Fruit fly (Drosophila melanogaster) whole organism, prepupa: ENCODE measurements around the gene hoka.
A peak's percentile ranks its signal among the peaks of the same experiment; 100 is the strongest.

ENCODE experiments used
- CG1621 ChIP-seq: fragments of 200-800 bp; sonication (Bioruptor generic); optimal IDR thresholded peaks from 3 replicates; lab custom pipeline; 2018; ENCODE audit warnings: missing biosample characterization, mild to moderate bottlenecking, missing genetic modification characterization
- CG16779 ChIP-seq: fragments of 200-800 bp; sonication (Bioruptor generic); optimal IDR thresholded peaks from 3 replicates; lab custom pipeline; 2017; ENCODE audit warnings: missing biosample characterization, mild to moderate bottlenecking, missing genetic modification characterization
- CG3032 ChIP-seq: fragments of 200-800 bp; optimal IDR thresholded peaks from 2 replicates; lab custom pipeline; 2019; ENCODE audit warnings: missing biosample characterization, mild to moderate bottlenecking, missing genetic modification characterization, moderate library complexity
- CG31627 ChIP-seq: fragments of 200-800 bp; sonication (Bioruptor generic); optimal IDR thresholded peaks from 3 replicates; lab custom pipeline; 2016; ENCODE audit warnings: missing biosample characterization, missing genetic modification characterization
- CG32006 ChIP-seq: fragments of 200-800 bp; sonication (Bioruptor generic); optimal IDR thresholded peaks from 3 replicates; lab custom pipeline; 2017; ENCODE audit warnings: missing biosample characterization, mild to moderate bottlenecking, missing genetic modification characterization
- CG34406 ChIP-seq: fragments of 200-800 bp; sonication (Bioruptor generic); optimal IDR thresholded peaks from 3 replicates; lab custom pipeline; 2016; ENCODE audit warnings: missing biosample characterization, missing genetic modification characterization
- CG3919 ChIP-seq: fragments of 200-800 bp; sonication (Bioruptor generic); optimal IDR thresholded peaks from 3 replicates; lab custom pipeline; 2016; ENCODE audit warnings: missing biosample characterization, missing genetic modification characterization
- CG6163 ChIP-seq: fragments of 200-800 bp; sonication (Bioruptor generic); IDR thresholded peaks from 3 replicates; pipeline ENCODE4 v1.3.6; 2022; ENCODE audit warnings: missing biosample characterization, missing genetic modification characterization
- CG7368 ChIP-seq: fragments of 200-800 bp; sonication (Bioruptor generic); optimal IDR thresholded peaks from 3 replicates; lab custom pipeline; 2016; ENCODE audit warnings: missing biosample characterization, missing genetic modification characterization
- CG8632 ChIP-seq: fragments of 200-800 bp; sonication (Bioruptor generic); optimal IDR thresholded peaks from 3 replicates; lab custom pipeline; 2016; ENCODE audit warnings: missing biosample characterization, missing genetic modification characterization
- CG9139 ChIP-seq: fragments of 200-800 bp; sonication (Bioruptor generic); optimal IDR thresholded peaks from 3 replicates; lab custom pipeline; 2017; ENCODE audit warnings: missing biosample characterization, mild to moderate bottlenecking, missing genetic modification characterization
- Eip75B ChIP-seq: fragments of 200-800 bp; sonication (Bioruptor generic); optimal IDR thresholded peaks from 3 replicates; lab custom pipeline; 2016; ENCODE audit warnings: missing biosample characterization, missing genetic modification characterization
- Eip78C ChIP-seq: fragments of 200-800 bp; sonication (Bioruptor generic); peaks from one replicate; lab custom pipeline; 2016; ENCODE audit warnings: missing biosample characterization, missing genetic modification characterization
- Hr38 ChIP-seq: sonication (Bioruptor generic); optimal IDR thresholded peaks from 2 replicates; lab custom pipeline; 2016; ENCODE audit warnings: missing biosample characterization, missing genetic modification characterization
- Hr39 ChIP-seq: fragments of 200-800 bp; sonication (Bioruptor generic); optimal IDR thresholded peaks from 2 replicates; lab custom pipeline; 2016; ENCODE audit warnings: missing biosample characterization, missing genetic modification characterization
- Hr4 ChIP-seq: fragments of 200-800 bp; sonication (Bioruptor generic); optimal IDR thresholded peaks from 3 replicates; lab custom pipeline; 2016; ENCODE audit warnings: missing biosample characterization, missing genetic modification characterization
- Met ChIP-seq: fragments of 200-800 bp; sonication (Bioruptor generic); optimal IDR thresholded peaks from 3 replicates; lab custom pipeline; 2016; ENCODE audit warnings: missing biosample characterization, missing genetic modification characterization
- Smox ChIP-seq: fragments of 200-800 bp; sonication (Bioruptor generic); optimal IDR thresholded peaks from 3 replicates; lab custom pipeline; 2016; ENCODE audit warnings: missing biosample characterization, missing genetic modification characterization
- Sox102F ChIP-seq: fragments of 200-800 bp; sonication (Bioruptor generic); optimal IDR thresholded peaks from 2 replicates; lab custom pipeline; 2016; ENCODE audit warnings: missing biosample characterization, mild to moderate bottlenecking, missing genetic modification characterization
- Sox14 ChIP-seq: fragments of 200-800 bp; sonication (Bioruptor generic); optimal IDR thresholded peaks from 3 replicates; lab custom pipeline; 2016; ENCODE audit warnings: missing biosample characterization, missing genetic modification characterization
- acj6 ChIP-seq: fragments of 200-800 bp; sonication (Bioruptor generic); optimal IDR thresholded peaks from 3 replicates; lab custom pipeline; 2016; ENCODE audit warnings: missing biosample characterization, missing genetic modification characterization
- cyc ChIP-seq: fragments of 200-800 bp; sonication (Bioruptor generic); optimal IDR thresholded peaks from 3 replicates; lab custom pipeline; 2016; ENCODE audit warnings: missing biosample characterization, missing genetic modification characterization
- dac ChIP-seq: fragments of 200-800 bp; sonication (Bioruptor generic); optimal IDR thresholded peaks from 2 replicates; lab custom pipeline; 2017; ENCODE audit warnings: missing biosample characterization, mild to moderate bottlenecking, missing genetic modification characterization
- dsx ChIP-seq: fragments of 200-800 bp; optimal IDR thresholded peaks from 3 replicates; lab custom pipeline; 2019; ENCODE audit warnings: missing biosample characterization, mild to moderate bottlenecking, missing genetic modification characterization, moderate library complexity; ENCODE audit not compliant: poor library complexity, severe bottlenecking
- eg ChIP-seq: fragments of 200-800 bp; sonication (Bioruptor generic); IDR thresholded peaks from 3 replicates; pipeline ENCODE4 v1.3.6; 2022; ENCODE audit warnings: missing biosample characterization, missing genetic modification characterization
- fkh ChIP-seq: fragments of 200-800 bp; sonication (Bioruptor generic); optimal IDR thresholded peaks from 3 replicates; lab custom pipeline; 2017; ENCODE audit warnings: missing biosample characterization, mild to moderate bottlenecking, missing genetic modification characterization, moderate library complexity
- lz ChIP-seq: fragments of 200-800 bp; sonication (Bioruptor generic); optimal IDR thresholded peaks from 3 replicates; lab custom pipeline; 2016; ENCODE audit warnings: missing biosample characterization, missing genetic modification characterization
- net ChIP-seq: fragments of 200-800 bp; sonication (Bioruptor generic); optimal IDR thresholded peaks from 3 replicates; lab custom pipeline; 2016; ENCODE audit warnings: missing biosample characterization, missing genetic modification characterization
- pdm3 ChIP-seq: fragments of 200-800 bp; sonication (Bioruptor generic); optimal IDR thresholded peaks from 3 replicates; lab custom pipeline; 2016; ENCODE audit warnings: missing biosample characterization, missing genetic modification characterization
- spab ChIP-seq: fragments of 200-800 bp; sonication (Bioruptor generic); optimal IDR thresholded peaks from 2 replicates; lab custom pipeline; 2017; ENCODE audit warnings: missing biosample characterization, mild to moderate bottlenecking, missing genetic modification characterization, missing genetic modification reagents
- ss ChIP-seq, 2 experiments: fragments of 200-800 bp; sonication (Bioruptor generic); optimal IDR thresholded peaks; 2 replicates in 1 of 2; 3 replicates in 1 of 2; lab custom pipeline; 2017 to 2018; ENCODE audit warnings: mild to moderate bottlenecking in 2 of 2, missing biosample characterization in 2 of 2, missing genetic modification characterization in 2 of 2, moderate library complexity in 1 of 2
- svp ChIP-seq: fragments of 200-800 bp; sonication (Bioruptor generic); peaks from one replicate; lab custom pipeline; 2016; ENCODE audit warnings: missing biosample characterization, missing genetic modification characterization
- topi ChIP-seq: fragments of 200-800 bp; sonication (Bioruptor generic); optimal IDR thresholded peaks from 3 replicates; lab custom pipeline; 2016; ENCODE audit warnings: missing biosample characterization, missing genetic modification characterization
- vri ChIP-seq: fragments of 200-800 bp; sonication (Bioruptor generic); optimal IDR thresholded peaks from 3 replicates; lab custom pipeline; 2016; ENCODE audit warnings: missing biosample characterization, mild to moderate bottlenecking, missing genetic modification characterization

hoka gene

dm6 chr3L:4860370-4860769 is 38.3 kb upstream of the hoka start, which contains the start of gene CG32235:
CG32235 (minus strand) TSS chr3L:4860470.
- TF ChIP-seq dsx (GFP tag; lab: Kevin White, UChicago) = no peak
- TF ChIP-seq CG7368 = no peak
- no peak for TF ChIP-seq cyc (GFP tag; lab: Kevin White, UChicago)
- no peak for TF ChIP-seq topi (GFP tag; lab: Kevin White, UChicago)
- TF ChIP-seq CG6163 (GFP tag; lab: Robert Waterston, UW) = no peak
- no peak for TF ChIP-seq Hr38
- no peak for TF ChIP-seq CG3032
- TF ChIP-seq lz = no peak
- TF ChIP-seq net = no peak
- TF ChIP-seq CG32006 (GFP tag; lab: Kevin White, UChicago) = no peak
- no peak for TF ChIP-seq Eip78C (GFP tag; lab: Kevin White, UChicago)
- no peak for TF ChIP-seq Sox102F (GFP tag; lab: Kevin White, UChicago)
- no peak for TF ChIP-seq Hr4 (GFP tag; lab: Kevin White, UChicago)
- no peak for TF ChIP-seq CG3919 (GFP tag; lab: Kevin White, UChicago)
- no peak for TF ChIP-seq Met (GFP tag; lab: Kevin White, UChicago)

dm6 chr3L:4860969-4861368 is 37.7 kb upstream of the hoka start, which contains the start of gene Dnah3:
Dnah3 (plus strand) TSS chr3L:4861269.
- TF ChIP-seq CG3032 = no peak
- no peak for TF ChIP-seq CG16779 (tag; lab: Kevin White, UChicago)
- TF ChIP-seq Met (GFP tag; lab: Kevin White, UChicago) = no peak
- no peak for TF ChIP-seq CG31627 (GFP tag; lab: Kevin White, UChicago)
- no peak for TF ChIP-seq fkh (GFP tag; lab: Kevin White, UChicago)
- TF ChIP-seq ss (GFP tag; optimal IDR thresholded peaks at IDR 0.05; lab: Kevin White, UChicago) = no peak

DNA sequence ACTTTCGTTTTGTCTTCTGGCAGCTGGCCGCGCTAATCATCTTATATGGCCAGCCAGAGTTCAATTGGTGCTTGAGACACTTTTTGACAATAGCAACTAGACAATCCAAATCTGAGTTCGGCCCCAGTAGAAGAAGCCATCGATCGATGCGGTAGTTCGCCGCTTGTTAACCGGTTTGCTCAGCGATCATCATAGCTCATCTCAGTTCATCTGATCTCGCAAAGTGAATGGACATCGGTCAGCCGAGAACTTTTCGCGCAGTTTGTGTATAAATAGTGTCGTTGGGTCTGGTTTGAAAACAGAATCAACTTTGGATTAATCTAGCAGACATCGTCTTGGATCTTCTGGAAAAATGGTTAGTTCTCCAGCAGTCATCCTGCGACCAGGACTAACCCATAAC is 2.1 kb upstream of the hoka start, which contains the start of gene CG13705:
Gene CG13705 (plus strand): TSS at position 301 of the 400 bp plus-strand sequence.
- no peak for TF ChIP-seq CG34406 (GFP tag; lab: Kevin White, UChicago)
- no peak for TF ChIP-seq dac (GFP tag; lab: Kevin White, UChicago)
- no peak for TF ChIP-seq Smox (GFP tag; lab: Kevin White, UChicago)
- TF ChIP-seq Sox102F (GFP tag; lab: Kevin White, UChicago) = no peak
- TF ChIP-seq CG3032 = no peak
- no peak for TF ChIP-seq CG16779 (tag; lab: Kevin White, UChicago)
- TF ChIP-seq CG8632 (GFP tag; lab: Kevin White, UChicago) = no peak
- no peak for TF ChIP-seq ss (GFP tag; optimal IDR thresholded peaks at IDR 0.05; lab: Kevin White, UChicago)
- no peak for TF ChIP-seq spab (GFP tag; lab: Kevin White, UChicago)
- no peak for TF ChIP-seq Sox14 (GFP tag; lab: Kevin White, UChicago)
- TF ChIP-seq fkh (GFP tag; lab: Kevin White, UChicago) = no peak
- TF ChIP-seq vri (GFP tag; lab: Kevin White, UChicago) = no peak
- TF ChIP-seq dsx (GFP tag; lab: Kevin White, UChicago) = no peak
- no peak for TF ChIP-seq eg
- no peak for TF ChIP-seq Hr39 (GFP tag; lab: Kevin White, UChicago)

dm6 chr3L:4899117-4899516 is 417 bp downstream of the hoka start:
- TF ChIP-seq CG1621 (tag; lab: Kevin White, UChicago) (no peak), fkh (GFP tag; lab: Kevin White, UChicago) (peak; percentile 58), Sox14 (GFP tag; lab: Kevin White, UChicago) (no peak)
- TF ChIP-seq, all 60 proteins: peak for 1

dm6 chr3L:4910068-4910467 is 11.4 kb downstream of the hoka start, which contains the start of gene Rh50:
Rh50 (plus strand) TSS chr3L:4910368.
- TF ChIP-seq Eip75B (GFP tag; lab: Kevin White, UChicago) (no peak), Hr4 (GFP tag; lab: Kevin White, UChicago) (no peak), CG1621 (tag; lab: Kevin White, UChicago) (no peak), Hr39 (GFP tag; lab: Kevin White, UChicago) (no peak), lz (no peak), pdm3 (GFP tag; lab: Kevin White, UChicago) (no peak), Met (GFP tag; lab: Kevin White, UChicago) (no peak), ss (GFP tag; optimal IDR thresholded peaks at IDR 0.05; lab: Kevin White, UChicago) (no peak), net (no peak), svp (no peak), acj6 (GFP tag; lab: Kevin White, UChicago) (no peak), CG9139 (GFP tag; lab: Kevin White, UChicago) (no peak)
